Fruit fly (Drosophila melanogaster) whole organism, prepupa: ENCODE data around the gene blot.

Source experiments
- Blimp-1 ChIP-seq: fragments of 200-800 bp; sonication (Bioruptor generic); optimal IDR thresholded peaks from 3 replicates; lab custom pipeline; 2017; ENCODE audit warnings: missing biosample characterization, missing genetic modification characterization, mild to moderate bottlenecking, moderate library complexity, missing genetic modification reagents
- CG10631 ChIP-seq: fragments of 200-800 bp; sonication (Bioruptor generic); optimal IDR thresholded peaks from 2 replicates; lab custom pipeline; 2016; ENCODE audit warnings: missing biosample characterization, missing genetic modification characterization
- CG10669 ChIP-seq: fragments of 200-800 bp; sonication (Bioruptor generic); optimal IDR thresholded peaks from 3 replicates; lab custom pipeline; 2018; ENCODE audit warnings: missing biosample characterization, mild to moderate bottlenecking, missing genetic modification characterization, moderate library complexity
- CG11762 ChIP-seq: fragments of 200-800 bp; sonication (Bioruptor generic); optimal IDR thresholded peaks from 3 replicates; lab custom pipeline; 2016; ENCODE audit warnings: missing biosample characterization, missing genetic modification characterization; ENCODE audit not compliant: insufficient read depth
- CG11902 ChIP-seq: fragments of 200-800 bp; sonication (Bioruptor generic); optimal IDR thresholded peaks from 3 replicates; lab custom pipeline; 2016; ENCODE audit warnings: missing biosample characterization, missing genetic modification characterization
- CG15336 ChIP-seq: fragments of 200-800 bp; sonication (Bioruptor generic); IDR thresholded peaks from 2 replicates; pipeline ENCODE4 v1.3.6; 2022; ENCODE audit warnings: missing biosample characterization, missing genetic modification characterization
- CG1621 ChIP-seq: fragments of 200-800 bp; sonication (Bioruptor generic); optimal IDR thresholded peaks from 3 replicates; lab custom pipeline; 2018; ENCODE audit warnings: missing biosample characterization, mild to moderate bottlenecking, missing genetic modification characterization
- CG3032 ChIP-seq: fragments of 200-800 bp; optimal IDR thresholded peaks from 2 replicates; lab custom pipeline; 2019; ENCODE audit warnings: missing biosample characterization, mild to moderate bottlenecking, missing genetic modification characterization, moderate library complexity
- CG34406 ChIP-seq: fragments of 200-800 bp; sonication (Bioruptor generic); optimal IDR thresholded peaks from 3 replicates; lab custom pipeline; 2016; ENCODE audit warnings: missing biosample characterization, missing genetic modification characterization
- CG6163 ChIP-seq: fragments of 200-800 bp; sonication (Bioruptor generic); IDR thresholded peaks from 3 replicates; pipeline ENCODE4 v1.3.6; 2022; ENCODE audit warnings: missing biosample characterization, missing genetic modification characterization
- CG6276 ChIP-seq: fragments of 200-800 bp; sonication (Bioruptor generic); optimal IDR thresholded peaks from 2 replicates; lab custom pipeline; 2017; ENCODE audit warnings: missing biosample characterization, mild to moderate bottlenecking, missing genetic modification characterization
- CG6792 ChIP-seq: fragments of 200-800 bp; sonication (Bioruptor generic); optimal IDR thresholded peaks from 3 replicates; lab custom pipeline; 2016; ENCODE audit warnings: missing biosample characterization, missing genetic modification characterization
- CG6854 ChIP-seq: fragments of 200-800 bp; sonication (Bioruptor generic); optimal IDR thresholded peaks from 2 replicates; lab custom pipeline; 2017; ENCODE audit warnings: missing biosample characterization, mild to moderate bottlenecking, missing genetic modification characterization
- CG8119 ChIP-seq: fragments of 200-800 bp; sonication (Bioruptor generic); IDR thresholded peaks from 3 replicates; pipeline ENCODE4 v1.3.6; 2022; ENCODE audit warnings: missing biosample characterization, missing genetic modification characterization
- CG8632 ChIP-seq: fragments of 200-800 bp; sonication (Bioruptor generic); optimal IDR thresholded peaks from 3 replicates; lab custom pipeline; 2016; ENCODE audit warnings: missing biosample characterization, missing genetic modification characterization
- CG9139 ChIP-seq: fragments of 200-800 bp; sonication (Bioruptor generic); optimal IDR thresholded peaks from 3 replicates; lab custom pipeline; 2017; ENCODE audit warnings: missing biosample characterization, mild to moderate bottlenecking, missing genetic modification characterization
- Eip75B ChIP-seq: fragments of 200-800 bp; sonication (Bioruptor generic); optimal IDR thresholded peaks from 3 replicates; lab custom pipeline; 2016; ENCODE audit warnings: missing biosample characterization, missing genetic modification characterization
- Eip78C ChIP-seq: fragments of 200-800 bp; sonication (Bioruptor generic); peaks from one replicate; lab custom pipeline; 2016; ENCODE audit warnings: missing biosample characterization, missing genetic modification characterization
- Ets21C ChIP-seq: fragments of 200-800 bp; sonication (Bioruptor generic); optimal IDR thresholded peaks from 3 replicates; lab custom pipeline; 2016; ENCODE audit warnings: missing biosample characterization, missing genetic modification characterization
- Ets96B ChIP-seq: fragments of 200-800 bp; optimal IDR thresholded peaks from 2 replicates; lab custom pipeline; 2019; ENCODE audit warnings: missing biosample characterization, mild to moderate bottlenecking, missing genetic modification characterization, moderate library complexity
- Gug ChIP-seq: fragments of 200-800 bp; sonication (Bioruptor generic); IDR thresholded peaks from 2 replicates; pipeline ENCODE4 v1.3.6; 2022; ENCODE audit warnings: missing biosample characterization, missing genetic modification characterization
- Hr38 ChIP-seq: sonication (Bioruptor generic); optimal IDR thresholded peaks from 2 replicates; lab custom pipeline; 2016; ENCODE audit warnings: missing biosample characterization, missing genetic modification characterization
- Hr39 ChIP-seq: fragments of 200-800 bp; sonication (Bioruptor generic); optimal IDR thresholded peaks from 2 replicates; lab custom pipeline; 2016; ENCODE audit warnings: missing biosample characterization, missing genetic modification characterization
- Hr4 ChIP-seq: fragments of 200-800 bp; sonication (Bioruptor generic); optimal IDR thresholded peaks from 3 replicates; lab custom pipeline; 2016; ENCODE audit warnings: missing biosample characterization, missing genetic modification characterization
- Lpt ChIP-seq: fragments of 200-800 bp; sonication (Bioruptor generic); optimal IDR thresholded peaks from 3 replicates; lab custom pipeline; 2016; ENCODE audit warnings: missing biosample characterization, missing genetic modification characterization
- OdsH ChIP-seq: fragments of 200-800 bp; sonication (Bioruptor generic); optimal IDR thresholded peaks from 3 replicates; lab custom pipeline; 2016; ENCODE audit warnings: missing biosample characterization, missing genetic modification characterization
- Smox ChIP-seq: fragments of 200-800 bp; sonication (Bioruptor generic); optimal IDR thresholded peaks from 3 replicates; lab custom pipeline; 2016; ENCODE audit warnings: missing biosample characterization, missing genetic modification characterization
- Sox102F ChIP-seq: fragments of 200-800 bp; sonication (Bioruptor generic); optimal IDR thresholded peaks from 2 replicates; lab custom pipeline; 2016; ENCODE audit warnings: missing biosample characterization, mild to moderate bottlenecking, missing genetic modification characterization
- Sox14 ChIP-seq: fragments of 200-800 bp; sonication (Bioruptor generic); optimal IDR thresholded peaks from 3 replicates; lab custom pipeline; 2016; ENCODE audit warnings: missing biosample characterization, missing genetic modification characterization
- Sox15 ChIP-seq: fragments of 200-800 bp; sonication (Bioruptor generic); optimal IDR thresholded peaks from 3 replicates; lab custom pipeline; 2016; ENCODE audit warnings: missing biosample characterization, missing genetic modification characterization
- acj6 ChIP-seq: fragments of 200-800 bp; sonication (Bioruptor generic); optimal IDR thresholded peaks from 3 replicates; lab custom pipeline; 2016; ENCODE audit warnings: missing biosample characterization, missing genetic modification characterization
- cyc ChIP-seq: fragments of 200-800 bp; sonication (Bioruptor generic); optimal IDR thresholded peaks from 3 replicates; lab custom pipeline; 2016; ENCODE audit warnings: missing biosample characterization, missing genetic modification characterization
- dac ChIP-seq: fragments of 200-800 bp; sonication (Bioruptor generic); optimal IDR thresholded peaks from 2 replicates; lab custom pipeline; 2017; ENCODE audit warnings: missing biosample characterization, mild to moderate bottlenecking, missing genetic modification characterization
- dsx ChIP-seq: fragments of 200-800 bp; optimal IDR thresholded peaks from 3 replicates; lab custom pipeline; 2019; ENCODE audit warnings: missing biosample characterization, mild to moderate bottlenecking, missing genetic modification characterization, moderate library complexity; ENCODE audit not compliant: poor library complexity, severe bottlenecking
- eg ChIP-seq: fragments of 200-800 bp; sonication (Bioruptor generic); IDR thresholded peaks from 3 replicates; pipeline ENCODE4 v1.3.6; 2022; ENCODE audit warnings: missing biosample characterization, missing genetic modification characterization
- esn ChIP-seq: fragments of 200-800 bp; sonication (Bioruptor generic); optimal IDR thresholded peaks from 2 replicates; lab custom pipeline; 2016; ENCODE audit warnings: missing biosample characterization, mild to moderate bottlenecking, missing genetic modification characterization, moderate library complexity
- fkh ChIP-seq: fragments of 200-800 bp; sonication (Bioruptor generic); optimal IDR thresholded peaks from 3 replicates; lab custom pipeline; 2017; ENCODE audit warnings: missing biosample characterization, mild to moderate bottlenecking, missing genetic modification characterization, moderate library complexity
- lz ChIP-seq: fragments of 200-800 bp; sonication (Bioruptor generic); optimal IDR thresholded peaks from 3 replicates; lab custom pipeline; 2016; ENCODE audit warnings: missing biosample characterization, missing genetic modification characterization
- net ChIP-seq: fragments of 200-800 bp; sonication (Bioruptor generic); optimal IDR thresholded peaks from 3 replicates; lab custom pipeline; 2016; ENCODE audit warnings: missing biosample characterization, missing genetic modification characterization
- pdm3 ChIP-seq: fragments of 200-800 bp; sonication (Bioruptor generic); optimal IDR thresholded peaks from 3 replicates; lab custom pipeline; 2016; ENCODE audit warnings: missing biosample characterization, missing genetic modification characterization
- salr ChIP-seq, 2 experiments: fragments of 200-800 bp; sonication (Bioruptor generic); optimal IDR thresholded peaks; 3 replicates each; lab custom pipeline; 2016 to 2018; ENCODE audit warnings: missing biosample characterization in 2 of 2, missing genetic modification characterization in 2 of 2, mild to moderate bottlenecking in 1 of 2
- spab ChIP-seq: fragments of 200-800 bp; sonication (Bioruptor generic); optimal IDR thresholded peaks from 2 replicates; lab custom pipeline; 2017; ENCODE audit warnings: missing biosample characterization, mild to moderate bottlenecking, missing genetic modification characterization, missing genetic modification reagents
- ss ChIP-seq, 2 experiments: fragments of 200-800 bp; sonication (Bioruptor generic); optimal IDR thresholded peaks; 2 replicates in 1 of 2; 3 replicates in 1 of 2; lab custom pipeline; 2017 to 2018; ENCODE audit warnings: mild to moderate bottlenecking in 2 of 2, missing biosample characterization in 2 of 2, missing genetic modification characterization in 2 of 2, moderate library complexity in 1 of 2
- svp ChIP-seq: fragments of 200-800 bp; sonication (Bioruptor generic); peaks from one replicate; lab custom pipeline; 2016; ENCODE audit warnings: missing biosample characterization, missing genetic modification characterization
- topi ChIP-seq: fragments of 200-800 bp; sonication (Bioruptor generic); optimal IDR thresholded peaks from 3 replicates; lab custom pipeline; 2016; ENCODE audit warnings: missing biosample characterization, missing genetic modification characterization

The blot gene

dm6 chr3L:17425132-17425713 lies 3.9 kb upstream of the blot start, which contains the start of the genes Sec3 and COX7B (continued):
- TF ChIP-seq Hr4 (GFP tag; lab: Kevin White, UChicago) (peak; percentile 67), CG11902 (GFP tag; lab: Kevin White, UChicago) (no peak), Ets21C (GFP tag; lab: Kevin White, UChicago) (peak; percentile 63), dsx (GFP tag; lab: Kevin White, UChicago) (peak; percentile 65), CG1621 (no peak), cyc (peak; percentile 60), svp (GFP tag; lab: Kevin White, UChicago) (peak; percentile 92), esn (peak; percentile 75), Blimp-1 (GFP tag; lab: Kevin White, UChicago) (no peak), topi (GFP tag; lab: Kevin White, UChicago) (peak; percentile 60), CG3032 (tag; lab: Kevin White, UChicago) (peak; percentile 59), pdm3 (GFP tag; lab: Kevin White, UChicago) (peak; percentile 63), CG11762 (GFP tag; lab: Kevin White, UChicago) (no peak), Lpt (GFP tag; lab: Kevin White, UChicago) (no peak), CG10631 (GFP tag; lab: Kevin White, UChicago) (peak; percentile 61), net (no peak), CG6792 (peak; percentile 6), CG8119 (no peak)

- TF ChIP-seq Lpt (GFP tag; lab: Kevin White, UChicago) (peak; percentile 14), OdsH (GFP tag; lab: Kevin White, UChicago) (peak; percentile 79), pdm3 (GFP tag; lab: Kevin White, UChicago) (peak; percentile 85), topi (GFP tag; lab: Kevin White, UChicago) (peak; percentile 88), Sox102F (peak; percentile 82), CG34406 (GFP tag; lab: Kevin White, UChicago) (peak; percentile 84), CG8632 (GFP tag; lab: Kevin White, UChicago) (peak; percentile 84), svp (GFP tag; lab: Kevin White, UChicago) (peak; percentile 93), esn (peak; percentile 89), CG11762 (GFP tag; lab: Kevin White, UChicago) (peak; percentile 58), Sox14 (GFP tag; lab: Kevin White, UChicago) (peak; percentile 86), net (peak; percentile 61), cyc (peak; percentile 74), Smox (GFP tag; lab: Kevin White, UChicago) (peak; percentile 81), Sox15 (GFP tag; lab: Kevin White, UChicago) (peak; percentile 77), Eip75B (GFP tag; lab: Kevin White, UChicago) (peak; percentile 82), Hr39 (peak; percentile 82), salr (GFP tag; optimal IDR thresholded peaks at IDR 0.05; lab: Kevin White, UChicago) (peak; percentile 14 to 76), CG6163 (GFP tag; lab: Robert Waterston, UW) (no peak; the same call in 1 of the 3 replicates), CG6276 (GFP tag; lab: Kevin White, UChicago) (peak; percentile 5), fkh (GFP tag; lab: Kevin White, UChicago) (no peak), CG9139 (GFP tag; lab: Kevin White, UChicago) (peak; percentile 58), Hr38 (GFP tag; lab: Kevin White, UChicago) (no peak), Gug (GFP tag; lab: Robert Waterston, UW) (no peak), acj6 (GFP tag; lab: Kevin White, UChicago) (peak; percentile 84), CG15336 (peak; percentile 58; the same call in 1 of the 2 replicates), spab (GFP tag; lab: Kevin White, UChicago) (peak; percentile 83), Ets96B (tag; lab: Kevin White, UChicago) (peak; percentile 85), eg (GFP tag; lab: Robert Waterston, UW) (0 out of 3 replicates have a peak, but pooled peaks have one; percentile 13), CG10669 (GFP tag; lab: Kevin White, UChicago) (peak; percentile 75), dac (GFP tag; lab: Kevin White, UChicago) (peak; percentile 14), dsx (GFP tag; lab: Kevin White, UChicago) (peak; percentile 78), Blimp-1 (GFP tag; lab: Kevin White, UChicago) (peak; percentile 34), Hr4 (GFP tag; lab: Kevin White, UChicago) (peak; percentile 57), CG6792 (peak; percentile 88), ss (GFP tag; optimal IDR thresholded peaks at IDR 0.05; lab: Kevin White, UChicago) (peak; percentile 65 to 87), Ets21C (GFP tag; lab: Kevin White, UChicago) (peak; percentile 81), CG10631 (GFP tag; lab: Kevin White, UChicago) (peak; percentile 83), lz (GFP tag; lab: Kevin White, UChicago) (peak; percentile 84), Eip78C (GFP tag; lab: Kevin White, UChicago) (peak; percentile 98), CG6854 (peak; percentile 22)
Measured at dm6 chr3L:17420610-17421194, 612 bp downstream of the blot start.
